Worm (Caenorhabditis elegans): Measurements from ENCODE around the gene golg-4.

DNA sequence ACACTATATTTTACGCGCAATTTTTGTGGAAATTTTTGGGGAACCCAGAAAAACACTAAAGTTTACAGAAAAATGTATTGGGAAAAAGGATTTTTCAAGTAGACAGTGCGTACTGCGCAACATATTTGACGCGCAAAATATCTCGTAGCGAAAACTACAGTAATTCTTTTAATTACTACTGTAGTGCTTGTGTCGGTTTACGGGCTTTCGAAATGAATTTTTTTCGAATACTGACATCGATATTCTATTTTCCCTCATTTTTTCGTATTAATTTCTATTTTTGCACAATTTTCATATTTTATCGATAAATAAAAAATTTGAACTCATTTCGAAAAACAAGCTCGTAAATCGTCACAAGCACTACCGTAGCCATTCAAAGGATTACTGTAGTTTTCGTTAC is 23.2 kb downstream of the golg-4 start:
- no peak for TF ChIP-seq ztf-16 (tag; optimal IDR thresholded peaks at IDR 0.05)
- no peak for TF ChIP-seq fkh-6 (tag; optimal IDR thresholded peaks at IDR 0.05)
- no peak for TF ChIP-seq elt-2 (tag; optimal IDR thresholded peaks at IDR 0.05)
- no peak for TF ChIP-seq fax-1 (tag; optimal IDR thresholded peaks at IDR 0.05)
- no peak for TF ChIP-seq odd-2 (tag; optimal IDR thresholded peaks at IDR 0.05)
- no peak for TF ChIP-seq F13H6.1 (tag; optimal IDR thresholded peaks at IDR 0.05)
- no peak for TF ChIP-seq nhr-11 (tag; optimal IDR thresholded peaks at IDR 0.05)
- TF ChIP-seq pha-4 (tag; optimal IDR thresholded peaks at IDR 0.05), result no peak
